Fruit fly (Drosophila melanogaster): ENCODE data around the gene Rac1.
A peak's percentile ranks its signal among the peaks of the same experiment; 100 is the strongest.

Gene Rac1

DNA sequence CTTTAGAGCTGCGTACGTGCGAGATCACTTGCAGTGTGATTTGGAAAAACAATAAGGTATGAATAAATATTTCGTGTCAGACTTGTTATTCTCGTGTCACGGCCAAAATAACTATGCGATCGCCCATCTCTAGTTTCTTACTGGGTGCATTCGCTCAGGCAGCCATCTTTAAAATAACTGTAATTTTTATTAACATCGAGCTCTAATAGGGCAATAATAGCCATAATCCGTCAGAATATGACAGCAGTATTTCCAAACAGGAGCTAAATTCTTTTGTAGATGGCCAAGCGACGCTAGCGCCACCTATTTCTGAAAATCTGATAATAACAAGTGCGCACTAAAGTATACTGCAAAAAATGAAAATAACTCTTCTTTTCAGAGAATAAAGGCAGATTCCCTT lies 49.6 kb upstream of the Rac1 start (continued):
- no peak for TF ChIP-seq z (GFP tag; IDR thresholded peaks at IDR 0.05)
- peak; percentile 25 for TF ChIP-seq zfh2 (GFP tag; optimal IDR thresholded peaks at IDR 0.05)
- TF ChIP-seq klu (GFP tag; IDR thresholded peaks at IDR 0.05), result no peak
- peak; percentile 86 for TF ChIP-seq unc-4 (GFP tag; IDR thresholded peaks at IDR 0.05; ENCODE audit: partially characterized antibody)
- no peak for TF ChIP-seq CG14965 (GFP tag; optimal IDR thresholded peaks at IDR 0.05; ENCODE audit: borderline replicate concordance)
- TF ChIP-seq CG1647 (GFP tag; optimal IDR thresholded peaks at IDR 0.05), result no peak
- peak; percentile 91 for TF ChIP-seq Med (GFP tag)
- TF ChIP-seq rib (GFP tag; IDR thresholded peaks at IDR 0.05), result no peak
- peak; percentile 11 for TF ChIP-seq Max (GFP tag; optimal IDR thresholded peaks at IDR 0.05)
- no peak for TF ChIP-seq sr (GFP tag; IDR thresholded peaks at IDR 0.05)
- TF ChIP-seq CG13296 (GFP tag; optimal IDR thresholded peaks at IDR 0.05), result peak; percentile 15
- peak; percentile 5 for TF ChIP-seq CG30020 (tag; optimal IDR thresholded peaks at IDR 0.05)
- TF ChIP-seq CG4730 (GFP tag; IDR thresholded peaks at IDR 0.05), result no peak
- TF ChIP-seq ken (GFP tag; IDR thresholded peaks at IDR 0.05), result no peak
- no peak for TF ChIP-seq kay (GFP tag; optimal IDR thresholded peaks at IDR 0.05)
- peak; percentile 7 for TF ChIP-seq slp2 (GFP tag; optimal IDR thresholded peaks at IDR 0.05)
- no peak for TF ChIP-seq danr (GFP tag; IDR thresholded peaks at IDR 0.05)
- no peak for TF ChIP-seq CG12299 (tag; optimal IDR thresholded peaks at IDR 0.05)
- TF ChIP-seq Ptx1 (GFP tag; IDR thresholded peaks at IDR 0.05), result peak; percentile 11; the same call in 1 of the 2 replicates
- no peak for TF ChIP-seq Ravus (GFP tag; IDR thresholded peaks at IDR 0.05)
- peak; percentile 33 for TF ChIP-seq YL-1 (GFP tag; optimal IDR thresholded peaks at IDR 0.05)
- TF ChIP-seq Chrac-16 (GFP tag; optimal IDR thresholded peaks at IDR 0.05), result no peak
- TF ChIP-seq fd102C (GFP tag; optimal IDR thresholded peaks at IDR 0.05), result no peak
- peak; percentile 3 for TF ChIP-seq twi (tag; optimal IDR thresholded peaks at IDR 0.05)
- TF ChIP-seq Bdp1 (GFP tag; optimal IDR thresholded peaks at IDR 0.05), result no peak
- TF ChIP-seq mam (GFP tag; optimal IDR thresholded peaks at IDR 0.05), result peak; percentile 8
- no peak for TF ChIP-seq CG8478 (optimal IDR thresholded peaks at IDR 0.05)
- peak; percentile 54 for TF ChIP-seq CG2116 (GFP tag; optimal IDR thresholded peaks at IDR 0.05)
- no peak for TF ChIP-seq ftz-f1 (GFP tag; optimal IDR thresholded peaks at IDR 0.05)
- no peak for TF ChIP-seq Poxn (GFP tag; IDR thresholded peaks at IDR 0.05)
- no peak for TF ChIP-seq CG9797 (GFP tag; optimal IDR thresholded peaks at IDR 0.05)
- TF ChIP-seq tap (tag; optimal IDR thresholded peaks at IDR 0.05), result no peak
- 0 out of 2 replicates have a peak, but pooled peaks have one; percentile 21 for TF ChIP-seq CG1024 (GFP tag; IDR thresholded peaks at IDR 0.05)
- TF ChIP-seq CG12942 (GFP tag; optimal IDR thresholded peaks at IDR 0.05), result no peak
- TF ChIP-seq CG6765 (GFP tag; optimal IDR thresholded peaks at IDR 0.05), result no peak
- peak; percentile 18 to 40 for TF ChIP-seq dpn (GFP tag; optimal IDR thresholded peaks at IDR 0.05)
- TF ChIP-seq gcm2 (GFP tag; optimal IDR thresholded peaks at IDR 0.05), result no peak
- peak; percentile 84 for TF ChIP-seq zen2 (GFP tag; IDR thresholded peaks at IDR 0.05; ENCODE audit: partially characterized antibody)
- peak; percentile 39 for TF ChIP-seq her (GFP tag; optimal IDR thresholded peaks at IDR 0.05)
- no peak for TF ChIP-seq CG32767 (GFP tag; IDR thresholded peaks at IDR 0.05)
- TF ChIP-seq CG31441 (GFP tag; IDR thresholded peaks at IDR 0.05), result peak; percentile 59; the same call in 1 of the 2 replicates
- TF ChIP-seq CG6654 (GFP tag; optimal IDR thresholded peaks at IDR 0.05), result no peak
- peak; percentile 21 for TF ChIP-seq CG2678 (tag; optimal IDR thresholded peaks at IDR 0.05)
- TF ChIP-seq ab (GFP tag; optimal IDR thresholded peaks at IDR 0.05), result no peak
- no peak for TF ChIP-seq CG8089 (GFP tag; optimal IDR thresholded peaks at IDR 0.05)
- TF ChIP-seq CG34422 (GFP tag; IDR thresholded peaks at IDR 0.05), result peak; percentile 22; the same call in 1 of the 3 replicates
- TF ChIP-seq Stat92E (GFP tag; optimal IDR thresholded peaks at IDR 0.05), result peak in 1 of 3 experiments; percentile 53
- no peak for TF ChIP-seq ap (GFP tag; IDR thresholded peaks at IDR 0.05)
- TF ChIP-seq Bgb (GFP tag; IDR thresholded peaks at IDR 0.05; ENCODE audit: partially characterized antibody), result peak; percentile 89
- TF ChIP-seq so (GFP tag; IDR thresholded peaks at IDR 0.05), result no peak
- peak; percentile 64 for TF ChIP-seq CoRest (tag; optimal IDR thresholded peaks at IDR 0.05)
- TF ChIP-seq toy (GFP tag; IDR thresholded peaks at IDR 0.05), result no peak
- TF ChIP-seq CG7372 (GFP tag; IDR thresholded peaks at IDR 0.05), result no peak

Measured in whole organism, embryonic.